Worm (Caenorhabditis elegans) whole organism, L4 larva: ENCODE data around the gene C16D9.6.
A peak's percentile ranks its signal among the peaks of the same experiment; 100 is the strongest.

ENCODE experiments used
- F37D6.2 ChIP-seq: sonication (generic microtip); optimal IDR thresholded peaks from 2 replicates; lab custom pipeline; 2016; ENCODE audit warnings: mild to moderate bottlenecking, missing genetic modification characterization, missing compliant biosample characterization
- F44E2.7 ChIP-seq: fragments of 200-800 bp; sonication (Bioruptor generic); IDR thresholded peaks from 2 replicates; pipeline ENCODE4 v2.1.2; 2022; ENCODE audit warnings: missing genetic modification characterization, missing compliant biosample characterization
- F49E8.2 ChIP-seq: sonication (generic microtip); optimal IDR thresholded peaks from 2 replicates; lab custom pipeline; 2016; ENCODE audit warnings: missing compliant biosample characterization, mild to moderate bottlenecking, missing genetic modification characterization, borderline replicate concordance
- T20F7.1 ChIP-seq: fragments of 200-800 bp; sonication (Bioruptor generic); optimal IDR thresholded peaks from 2 replicates; lab custom pipeline; 2018; ENCODE audit warnings: mild to moderate bottlenecking, missing genetic modification characterization, missing compliant biosample characterization
- Y75B8A.6 ChIP-seq: fragments of 200-800 bp; sonication (Bioruptor generic); IDR thresholded peaks from 2 replicates; pipeline ENCODE4 v1.3.6; 2022; ENCODE audit warnings: missing genetic modification reagents, missing genetic modification characterization, missing compliant biosample characterization
- aha-1 ChIP-seq: fragments of 150-350 bp; peaks from one replicate; lab custom pipeline; 2014; ENCODE audit warnings: missing biosample characterization, missing genetic modification characterization
- aly-2 ChIP-seq: sonication (generic microtip); optimal IDR thresholded peaks from 2 replicates; lab custom pipeline; 2018; ENCODE audit warnings: missing biosample characterization, missing genetic modification characterization
- ctbp-1 ChIP-seq: fragments of 200-800 bp; sonication (Bioruptor generic); IDR thresholded peaks from 2 replicates; pipeline ENCODE4 v1.3.6; 2022; ENCODE audit warnings: missing genetic modification reagents, missing genetic modification characterization, missing compliant biosample characterization
- daf-16 ChIP-seq, 3 experiments: sonication (generic microtip); optimal IDR thresholded peaks; 2 replicates each; lab custom pipeline; 2016 to 2017; ENCODE audit warnings: missing genetic modification characterization in 3 of 3, missing genetic modification reagents in 3 of 3, mild to moderate bottlenecking in 2 of 3, missing compliant biosample characterization in 2 of 3, missing biosample characterization in 1 of 3, moderate library complexity in 1 of 3
- daf-8 ChIP-seq: fragments of 200-800 bp; sonication (Bioruptor generic); IDR thresholded peaks from 2 replicates; pipeline ENCODE4 v1.3.6; 2022; ENCODE audit warnings: missing genetic modification characterization, missing compliant biosample characterization
- dmd-6 ChIP-seq: fragments of 200-800 bp; sonication (Bioruptor generic); IDR thresholded peaks from 2 replicates; pipeline ENCODE4 v1.3.6; 2022; ENCODE audit warnings: missing genetic modification reagents, missing genetic modification characterization, missing compliant biosample characterization
- duxl-1 ChIP-seq: sonication (generic microtip); optimal IDR thresholded peaks from 2 replicates; lab custom pipeline; 2016; ENCODE audit warnings: mild to moderate bottlenecking, missing genetic modification characterization, moderate library complexity, missing compliant biosample characterization; ENCODE audit not compliant: poor library complexity
- dve-1 ChIP-seq: sonication (generic microtip); optimal IDR thresholded peaks from 2 replicates; lab custom pipeline; 2017; ENCODE audit warnings: antibody characterized with exemption, mild to moderate bottlenecking, missing genetic modification characterization, missing compliant biosample characterization; ENCODE audit not compliant: insufficient read depth
- egl-43 ChIP-seq: fragments of 200-800 bp; sonication (Bioruptor generic); IDR thresholded peaks from 2 replicates; pipeline ENCODE4 v1.3.6; 2022; ENCODE audit warnings: missing genetic modification reagents, missing genetic modification characterization, missing compliant biosample characterization
- fos-1 ChIP-seq: fragments of 150-350 bp; optimal IDR thresholded peaks from 2 replicates; lab custom pipeline; 2014; ENCODE audit warnings: missing biosample characterization, missing genetic modification characterization
- gei-8 ChIP-seq: fragments of 200-800 bp; sonication (Bioruptor generic); optimal IDR thresholded peaks from 2 replicates; lab custom pipeline; 2018; ENCODE audit warnings: mild to moderate bottlenecking, missing genetic modification characterization, missing compliant biosample characterization
- hlh-11 ChIP-seq: fragments of 200-800 bp; sonication (Bioruptor generic); optimal IDR thresholded peaks from 2 replicates; lab custom pipeline; 2018; ENCODE audit warnings: mild to moderate bottlenecking, missing genetic modification characterization, missing compliant biosample characterization
- lin-38 ChIP-seq: fragments of 200-800 bp; sonication (Bioruptor generic); IDR thresholded peaks from 2 replicates; pipeline ENCODE4 v1.3.6; 2022; ENCODE audit warnings: missing genetic modification reagents, missing genetic modification characterization, missing compliant biosample characterization
- madf-9 ChIP-seq: fragments of 200-800 bp; sonication (Bioruptor generic); conservative IDR thresholded peaks from 2 replicates; pipeline ENCODE4 v1.3.6; 2022; ENCODE audit warnings: missing genetic modification reagents, missing genetic modification characterization, missing compliant biosample characterization
- mxl-2 ChIP-seq: fragments of 200-800 bp; sonication (Bioruptor generic); conservative IDR thresholded peaks from 2 replicates; pipeline ENCODE4 v1.3.6; 2022; ENCODE audit warnings: missing genetic modification reagents, missing genetic modification characterization, missing compliant biosample characterization
- nhr-237 ChIP-seq: sonication (generic microtip); optimal IDR thresholded peaks from 2 replicates; lab custom pipeline; 2017; ENCODE audit warnings: missing biosample characterization, missing genetic modification characterization
- nhr-28 ChIP-seq: fragments of 150-350 bp; optimal IDR thresholded peaks from 2 replicates; lab custom pipeline; 2014; ENCODE audit warnings: missing biosample characterization, missing genetic modification characterization
- nhr-77 ChIP-seq: fragments of 150-350 bp; optimal IDR thresholded peaks from 2 replicates; lab custom pipeline; 2014; ENCODE audit warnings: missing biosample characterization, missing genetic modification characterization
- php-3 ChIP-seq: fragments of 200-800 bp; sonication (Bioruptor generic); IDR thresholded peaks from 2 replicates; pipeline ENCODE4 v1.3.6; 2022; ENCODE audit warnings: missing genetic modification reagents, missing genetic modification characterization, missing compliant biosample characterization
- pqm-1 ChIP-seq: sonication (generic microtip); optimal IDR thresholded peaks from 2 replicates; lab custom pipeline; 2017; ENCODE audit warnings: missing biosample characterization, missing genetic modification characterization
- skn-1 ChIP-seq: fragments of 150-350 bp; optimal IDR thresholded peaks from 2 replicates; lab custom pipeline; 2014; ENCODE audit warnings: missing biosample characterization, missing genetic modification characterization
- unc-130 ChIP-seq: sonication (generic microtip); optimal IDR thresholded peaks from 2 replicates; lab custom pipeline; 2016; ENCODE audit warnings: missing genetic modification reagents, missing genetic modification characterization, missing compliant biosample characterization
- unc-62 ChIP-seq, 3 experiments: fragments of 150-350 bp in 1 of 3; sonication (generic microtip); optimal IDR thresholded peaks in 2 of 3; peaks in 1 of 3; 1 replicate in 1 of 3; 2 replicates in 2 of 3; lab custom pipeline; 2014 to 2017; ENCODE audit warnings: missing biosample characterization in 3 of 3, missing genetic modification characterization in 3 of 3, missing genetic modification reagents in 3 of 3, missing genotype in 1 of 3
- vab-7 ChIP-seq: fragments of 200-800 bp; sonication (Bioruptor generic); IDR thresholded peaks from 2 replicates; pipeline ENCODE4 v1.3.6; 2022; ENCODE audit warnings: missing genetic modification reagents, missing genetic modification characterization, missing compliant biosample characterization

The C16D9.6 gene

ce11 chrV:8285455-8285854, 35.3 kb upstream of the C16D9.6 start:
- TF ChIP-seq dmd-6 (GFP tag; lab: Robert Waterston, UW) (peak; percentile 58; the same call in 1 of the 2 replicates), gei-8 (GFP tag; lab: Kevin White, UChicago) (no peak), nhr-28 (tag; lab: Kevin White, UChicago) (peak; percentile 26)

- TF ChIP-seq gei-8 (GFP tag; lab: Kevin White, UChicago) (no peak), unc-62 (GFP tag; optimal IDR thresholded peaks at IDR 0.05 in 1 of 2; lab: Kevin White, UChicago) (peak in 1 of 2 experiments; percentile 78), unc-62 (tag; optimal IDR thresholded peaks at IDR 0.05; lab: Kevin White, UChicago) (no peak)
These were observed 34.7 kb upstream of the C16D9.6 start, which contains the start of gene slc-17.5 for ce11 chrV:8284800-8285199. TSS of gene slc-17.5 (minus strand) at chrV:8284900.

ce11 chrV:8282933-8283332, 32.8 kb upstream of the C16D9.6 start:
- TF ChIP-seq egl-43 (no peak), aha-1 (tag; lab: Kevin White, UChicago) (peak; percentile 62), dmd-6 (GFP tag; lab: Robert Waterston, UW) (peak; percentile 16; the same call in 1 of the 2 replicates)

- TF ChIP-seq aha-1 (tag; lab: Kevin White, UChicago) (peak; percentile 81), lin-38 (no peak)
These were observed 31.5 kb upstream of the C16D9.6 start for ce11 chrV:8281646-8282045.

ce11 chrV:8280770-8281169, 30.7 kb upstream of the C16D9.6 start, which contains the start of gene str-135:
TSS of gene str-135 (minus strand) at chrV:8280870.
- TF ChIP-seq vab-7 (GFP tag; lab: Robert Waterston, UW) (no peak), fos-1 (tag; lab: Kevin White, UChicago) (no peak), skn-1 (tag; lab: Kevin White, UChicago) (no peak), duxl-1 (no peak), daf-8 (GFP tag; lab: Robert Waterston, UW) (no peak), dve-1 (no peak), madf-9 (GFP tag; lab: Robert Waterston, UW) (no peak), nhr-237 (tag; lab: Kevin White, UChicago) (no peak), Y75B8A.6 (GFP tag; lab: Robert Waterston, UW) (no peak), aly-2 (tag; lab: Kevin White, UChicago) (no peak), php-3 (GFP tag; lab: Robert Waterston, UW) (no peak), unc-130 (GFP tag; lab: Kevin White, UChicago) (no peak)
- TF ChIP-seq, all 104 proteins: peak for 0

- TF ChIP-seq F49E8.2 (tag; lab: Kevin White, UChicago) (no peak), unc-62 (GFP tag; optimal IDR thresholded peaks at IDR 0.05 in 1 of 2; lab: Kevin White, UChicago) (peak in 1 of 2 experiments; percentile 9), unc-62 (tag; optimal IDR thresholded peaks at IDR 0.05; lab: Kevin White, UChicago) (no peak)
These were observed 28.7 kb upstream of the C16D9.6 start, which contains the start of gene str-136 for ce11 chrV:8278830-8279229. TSS of gene str-136 (minus strand) at chrV:8278930.

ce11 chrV:8271995-8272394, 21.9 kb upstream of the C16D9.6 start, which contains the start of gene asp-5:
TSS of gene asp-5 (plus strand) at chrV:8272385.
- TF ChIP-seq daf-16 (GFP tag; optimal IDR thresholded peaks at IDR 0.05; lab: Kevin White, UChicago) = no peak
- peak; percentile 62 for TF ChIP-seq daf-16 (tag; optimal IDR thresholded peaks at IDR 0.05; lab: Kevin White, UChicago)
- TF ChIP-seq T20F7.1 (GFP tag; lab: Kevin White, UChicago) = no peak
- TF ChIP-seq ctbp-1 (GFP tag; lab: Robert Waterston, UW) = no peak
- no peak for TF ChIP-seq F37D6.2 (tag; lab: Kevin White, UChicago)
- TF ChIP-seq nhr-77 (tag; lab: Kevin White, UChicago) = peak; percentile 42
- TF ChIP-seq dmd-6 (GFP tag; lab: Robert Waterston, UW) = peak; percentile 26; the same call in 1 of the 2 replicates
- TF ChIP-seq F44E2.7 = no peak
- TF ChIP-seq dve-1 = peak; percentile 59
- peak; percentile 41 for TF ChIP-seq hlh-11 (tag; lab: Kevin White, UChicago)
- TF ChIP-seq mxl-2 (GFP tag; lab: Robert Waterston, UW) = no peak
- TF ChIP-seq nhr-28 (tag; lab: Kevin White, UChicago) = peak; percentile 57
- peak; percentile 69 for TF ChIP-seq aha-1 (tag; lab: Kevin White, UChicago)
- TF ChIP-seq pqm-1 (tag; lab: Kevin White, UChicago) = peak; percentile 71
